Fruit fly (Drosophila melanogaster) whole organism, embryonic: Measurements from ENCODE around the gene dbe.

Experiments
- CG9609 ChIP-seq: fragments of 200-800 bp; sonication (Bioruptor generic); optimal IDR thresholded peaks from 3 replicates; lab custom pipeline; 2016; ENCODE audit warnings: missing biosample characterization, missing genetic modification characterization
- Dek ChIP-seq: fragments of 200-800 bp; sonication (Bioruptor generic); optimal IDR thresholded peaks from 3 replicates; lab custom pipeline; 2019; ENCODE audit warnings: missing biosample characterization, mild to moderate bottlenecking, missing genetic modification characterization, moderate library complexity
- HLHmδ ChIP-seq: fragments of 200-800 bp; sonication (Bioruptor generic); optimal IDR thresholded peaks from 2 replicates; lab custom pipeline; 2018; ENCODE audit warnings: missing biosample characterization, mild to moderate bottlenecking, missing genetic modification characterization, moderate library complexity
- tin ChIP-seq: fragments of 200-800 bp; sonication (Bioruptor generic); optimal IDR thresholded peaks from 3 replicates; lab custom pipeline; 2016; ENCODE audit warnings: missing biosample characterization, missing genetic modification characterization

DNA sequence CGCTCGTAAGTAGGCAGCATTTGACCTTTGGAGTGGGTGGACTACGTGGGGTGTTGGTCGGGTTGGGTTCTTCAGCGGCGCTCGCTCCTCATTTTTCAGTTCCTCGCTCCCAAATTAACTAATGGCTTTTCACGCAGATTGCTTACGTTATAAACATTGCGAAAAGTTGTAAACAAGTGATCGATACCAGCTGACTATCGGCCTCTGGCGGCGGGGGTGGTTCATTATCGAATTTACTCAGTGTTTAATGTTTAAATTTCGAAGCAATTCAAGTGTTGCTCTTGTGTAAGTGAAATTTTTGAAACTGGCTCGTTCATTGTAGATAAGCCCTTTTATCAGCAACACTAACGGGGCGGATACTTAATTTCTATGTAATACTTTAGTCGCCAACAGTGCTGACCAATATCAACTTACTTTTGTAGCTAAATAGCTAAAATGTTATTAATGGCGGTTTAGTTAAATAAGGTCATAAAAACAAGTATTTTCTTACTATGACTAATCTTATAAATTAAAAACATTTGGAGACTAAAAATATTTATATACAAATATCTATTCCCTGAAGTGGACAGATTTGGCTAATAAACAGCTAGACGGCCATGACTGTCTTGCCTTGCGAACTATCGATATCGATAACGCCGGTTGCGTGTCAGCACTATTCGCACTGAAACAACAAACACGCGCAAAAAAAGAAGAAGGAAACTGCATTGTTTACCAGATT is 50.2 kb downstream of the dbe start, which contains the start of the genes PGAP2 and Clp:
- TF ChIP-seq Dek (tag; lab: Kevin White, UChicago) (peak; percentile 77), HLHmδ (GFP tag; lab: Kevin White, UChicago) (no peak), tin (peak; percentile 73), CG9609 (GFP tag; lab: Kevin White, UChicago) (peak; percentile 35)
